Worm (Caenorhabditis elegans) whole organism, dauer: Measurements from ENCODE around the gene str-7.

Experiments used
- unc-62 ChIP-seq: sonication (generic microtip); optimal IDR thresholded peaks from 2 replicates; lab custom pipeline; 2017; ENCODE audit warnings: missing biosample characterization, missing genetic modification reagents, missing genetic modification characterization

Gene str-7

DNA sequence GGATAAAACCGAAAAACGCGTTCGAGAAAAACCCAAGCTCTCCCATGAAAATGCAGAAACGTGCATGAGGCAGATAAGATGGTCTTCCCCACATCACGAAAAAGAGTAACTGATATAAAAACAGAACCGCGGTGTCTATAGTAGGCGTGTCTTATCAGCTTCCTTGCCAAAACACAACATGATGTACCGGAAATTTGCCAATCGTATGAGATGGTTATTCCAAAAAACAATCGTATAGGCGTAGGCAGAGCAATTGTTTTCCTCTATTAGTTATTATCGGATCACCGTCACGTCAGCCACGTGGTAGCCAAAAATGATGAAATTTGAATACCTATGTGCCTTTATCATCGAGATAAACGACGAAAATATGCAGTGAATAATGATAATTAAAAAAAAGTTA lies at the start of gene str-7:
Gene str-7 (minus strand): TSS at position 101 of the 400 bp plus-strand sequence.
- TF ChIP-seq unc-62 (GFP tag; lab: Kevin White, UChicago) = no peak

DNA sequence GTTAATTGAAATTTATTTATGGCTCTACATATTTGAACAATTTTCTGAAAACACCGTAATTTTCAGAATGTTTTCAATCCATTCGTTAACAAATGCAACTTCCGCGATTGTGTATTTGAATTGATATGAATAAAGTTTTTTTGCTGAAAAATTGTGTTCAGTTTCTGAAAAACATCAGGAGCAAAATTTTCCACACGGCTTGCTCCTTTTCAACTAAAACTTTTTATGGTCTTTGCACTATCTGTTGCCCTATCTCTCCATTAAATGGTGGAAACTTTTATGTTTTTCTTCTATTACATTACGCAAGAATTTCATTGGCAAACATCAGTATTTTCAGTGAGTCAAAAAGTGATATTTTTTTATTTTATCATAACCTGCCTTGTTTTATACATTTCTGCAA lies 49.5 kb upstream of the str-7 start, which contains the start of gene F10A3.4:
Gene F10A3.4 (plus strand): TSS at position 301 of the 400 bp plus-strand sequence.
- no peak for TF ChIP-seq unc-62 (GFP tag; lab: Kevin White, UChicago)

DNA sequence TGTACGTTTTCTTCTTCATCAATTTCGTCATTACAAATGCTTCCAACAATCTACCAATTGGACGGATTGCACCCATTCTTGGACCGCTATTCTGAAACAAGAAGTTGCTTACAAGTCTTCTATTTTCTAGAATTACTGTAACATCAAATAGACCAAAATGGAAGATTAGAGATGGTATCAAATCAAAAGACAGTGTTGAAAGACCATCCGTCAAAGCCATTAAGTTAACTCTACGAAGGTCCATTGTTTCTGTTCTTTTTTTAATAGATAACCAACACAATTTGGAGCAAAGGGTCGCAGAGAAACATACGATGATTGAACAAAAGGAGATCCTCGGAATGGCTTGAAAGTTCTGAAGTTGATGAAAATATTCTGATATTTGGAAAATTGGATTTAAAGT lies 45.7 kb upstream of the str-7 start:
- no peak for TF ChIP-seq unc-62 (GFP tag; lab: Kevin White, UChicago)

DNA sequence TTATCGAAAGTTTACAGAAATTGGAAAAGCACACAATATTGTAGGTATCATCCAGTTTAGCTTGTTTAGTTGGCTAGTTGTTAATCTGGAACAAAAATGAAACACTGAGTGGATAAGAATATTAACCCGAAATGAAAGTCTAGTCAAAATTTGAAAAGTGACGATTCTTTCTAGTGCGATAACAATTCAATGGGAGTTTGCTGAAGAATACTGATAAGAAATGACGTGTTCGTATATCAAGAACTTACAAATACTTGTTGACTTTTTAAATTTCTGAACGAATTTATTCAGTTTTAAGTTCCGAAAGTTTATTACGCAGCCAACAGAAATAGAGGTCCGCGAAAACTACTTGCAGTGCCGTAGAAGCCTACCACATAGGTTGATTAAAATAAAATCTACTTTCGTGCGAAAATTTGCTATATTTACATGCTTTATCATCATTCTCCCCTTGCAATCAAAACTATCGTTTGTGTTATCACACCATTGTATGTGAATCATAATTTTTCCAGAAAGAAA lies 43.8 kb upstream of the str-7 start, which contains the start of gene fbxa-88:
Gene fbxa-88 (minus strand): TSS at position 51 of the 516 bp plus-strand sequence.
- no peak for TF ChIP-seq unc-62 (GFP tag; lab: Kevin White, UChicago)

DNA sequence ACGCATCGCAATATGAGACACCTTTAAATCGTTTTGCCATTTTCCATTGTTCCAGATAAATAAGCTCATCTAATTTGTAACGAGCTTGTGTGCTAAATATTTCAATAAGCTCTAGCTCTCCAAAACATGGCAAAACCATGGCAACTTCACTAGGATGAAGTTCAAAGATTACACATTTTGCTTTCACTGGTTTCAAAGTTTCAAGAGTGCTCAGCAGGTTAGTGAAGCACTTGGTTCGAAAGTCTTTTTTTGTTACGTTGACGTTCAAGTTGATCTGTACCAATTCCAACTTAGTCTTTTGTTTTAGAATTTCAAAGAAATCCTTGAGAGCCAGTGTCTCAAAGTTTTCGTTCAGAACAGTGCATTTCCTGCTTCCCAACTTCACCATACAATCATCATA lies 43.0 kb upstream of the str-7 start, which contains the start of gene fbxa-18:
Gene fbxa-18 (plus strand): TSS at position 301 of the 400 bp plus-strand sequence.
- no peak for TF ChIP-seq unc-62 (GFP tag; lab: Kevin White, UChicago)

DNA sequence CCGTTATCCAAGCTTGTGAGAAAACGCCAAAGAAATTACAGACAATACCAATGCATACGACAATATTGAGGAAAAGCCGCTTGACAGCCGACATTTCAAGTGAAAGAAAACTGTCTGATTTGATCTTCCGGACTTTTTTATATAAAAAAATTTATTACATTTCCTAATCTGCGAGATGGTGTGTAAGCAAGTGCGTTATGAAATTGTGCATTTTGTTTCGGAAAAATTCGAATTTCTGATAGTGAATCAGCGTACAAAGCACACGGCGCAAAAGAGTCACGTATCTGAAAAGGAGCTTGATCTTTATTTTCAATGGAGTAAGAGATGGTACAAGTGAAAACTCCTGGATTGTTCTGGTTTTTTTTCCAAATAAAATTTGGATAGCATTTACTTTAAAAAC lies 41.7 kb upstream of the str-7 start, which contains the start of gene clc-32:
Gene clc-32 (minus strand): TSS at position 101 of the 400 bp plus-strand sequence.
- TF ChIP-seq unc-62 (GFP tag; lab: Kevin White, UChicago) = no peak

DNA sequence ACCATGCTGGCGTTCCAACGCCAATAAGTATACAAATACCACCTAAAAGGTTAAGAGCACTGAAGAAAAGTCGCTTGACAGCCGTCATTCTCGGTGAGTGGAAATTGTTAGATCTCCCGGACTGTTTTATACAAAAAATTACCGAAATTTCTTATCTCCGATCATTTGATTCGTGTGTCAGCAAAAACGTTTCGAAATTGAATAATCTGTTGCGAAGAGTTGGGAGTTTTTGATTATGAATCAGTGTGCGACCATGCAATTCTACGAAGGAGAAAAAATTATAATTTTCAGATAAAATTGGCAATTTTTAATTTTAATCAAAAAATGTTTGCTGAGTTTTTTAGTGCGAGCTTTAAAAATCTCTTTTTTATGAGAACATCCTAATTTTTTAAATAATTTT lies 40.2 kb upstream of the str-7 start, which contains the start of gene clc-11:
Gene clc-11 (minus strand): TSS at position 101 of the 400 bp plus-strand sequence.
- no peak for TF ChIP-seq unc-62 (GFP tag; lab: Kevin White, UChicago)

DNA sequence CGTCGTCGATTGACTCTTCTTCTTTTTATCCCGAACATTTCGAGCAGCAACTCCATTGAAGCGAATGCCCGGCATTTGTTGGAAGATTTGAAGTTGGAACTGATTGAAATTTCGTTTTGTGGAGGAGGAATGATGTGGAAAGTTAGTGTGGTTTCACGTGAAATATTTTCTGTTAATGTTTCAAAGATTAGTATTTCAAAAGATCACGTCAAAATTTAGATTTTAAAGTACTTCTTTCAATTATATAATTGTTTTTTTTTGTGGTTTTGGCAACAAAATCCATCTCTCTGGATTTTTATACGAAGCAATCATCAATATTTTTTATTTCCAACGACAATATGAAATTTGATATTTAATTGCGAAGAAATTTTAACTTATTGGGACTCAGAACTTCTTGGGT lies 37.7 kb upstream of the str-7 start, which contains the start of gene F44G3.7:
Gene F44G3.7 (minus strand): TSS at position 101 of the 400 bp plus-strand sequence.
- TF ChIP-seq unc-62 (GFP tag; lab: Kevin White, UChicago) = no peak

DNA sequence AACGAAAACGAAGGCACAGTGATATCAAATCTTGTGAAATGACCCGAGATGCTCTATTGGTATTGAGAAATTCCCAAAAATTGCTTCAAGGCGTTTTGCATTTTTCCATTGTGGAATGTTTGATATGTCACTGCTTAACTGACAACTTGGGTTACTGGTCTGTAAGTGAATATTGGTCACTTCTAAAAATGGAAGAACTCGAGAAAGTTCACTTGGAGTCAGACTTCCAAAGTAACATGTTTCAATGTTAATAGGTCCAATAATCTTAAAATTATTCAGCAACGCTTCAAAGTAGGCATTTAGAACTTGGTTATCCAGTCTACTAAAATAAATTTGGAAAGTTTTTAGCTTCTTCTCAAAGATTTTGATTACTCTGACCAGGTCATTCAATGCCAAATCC lies 33.4 kb upstream of the str-7 start, which contains the start of gene fbxa-144:
Gene fbxa-144 (minus strand): TSS at position 101 of the 400 bp plus-strand sequence.
- TF ChIP-seq unc-62 (GFP tag; lab: Kevin White, UChicago) = no peak

DNA sequence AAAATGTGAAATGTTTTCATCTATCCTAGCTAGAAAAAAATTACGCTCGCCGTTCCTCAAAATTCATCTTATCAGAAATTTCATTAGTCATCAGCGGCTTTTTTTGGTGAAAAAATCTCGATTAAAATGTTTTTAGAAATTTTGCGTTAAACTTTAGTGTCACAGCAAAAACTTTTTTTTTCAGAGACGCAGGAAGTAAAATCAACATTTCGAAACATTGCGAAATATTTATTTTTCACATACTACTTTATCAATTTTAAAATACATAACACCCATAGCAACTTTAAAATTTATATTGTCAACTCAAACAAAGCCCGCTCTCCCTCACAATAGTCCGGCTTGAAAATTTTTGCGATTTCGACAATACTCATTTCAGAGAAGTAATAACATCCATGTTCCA lies 32.9 kb upstream of the str-7 start:
- TF ChIP-seq unc-62 (GFP tag; lab: Kevin White, UChicago) = no peak

DNA sequence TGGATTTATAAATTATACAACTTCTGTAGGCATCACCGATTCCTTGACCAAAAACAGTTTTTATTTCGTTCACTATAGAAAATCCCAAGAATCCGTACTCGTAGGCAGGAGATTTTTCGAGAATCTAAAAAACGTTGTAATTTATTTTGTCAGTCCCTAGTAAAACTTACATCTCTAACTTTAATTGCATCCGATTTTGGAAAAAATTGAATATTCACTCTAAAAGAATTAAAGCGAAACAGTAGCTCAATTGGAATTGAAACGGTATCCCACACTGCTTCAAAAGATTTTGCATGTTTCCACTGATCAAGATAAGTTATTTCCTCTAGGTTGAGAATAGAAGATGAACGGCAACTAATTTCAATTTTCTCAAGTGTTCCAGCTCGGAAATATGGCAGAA lies 31.9 kb upstream of the str-7 start, which contains the start of gene fbxa-142:
Gene fbxa-142 (minus strand): TSS at position 101 of the 400 bp plus-strand sequence.
- no peak for TF ChIP-seq unc-62 (GFP tag; lab: Kevin White, UChicago)

DNA sequence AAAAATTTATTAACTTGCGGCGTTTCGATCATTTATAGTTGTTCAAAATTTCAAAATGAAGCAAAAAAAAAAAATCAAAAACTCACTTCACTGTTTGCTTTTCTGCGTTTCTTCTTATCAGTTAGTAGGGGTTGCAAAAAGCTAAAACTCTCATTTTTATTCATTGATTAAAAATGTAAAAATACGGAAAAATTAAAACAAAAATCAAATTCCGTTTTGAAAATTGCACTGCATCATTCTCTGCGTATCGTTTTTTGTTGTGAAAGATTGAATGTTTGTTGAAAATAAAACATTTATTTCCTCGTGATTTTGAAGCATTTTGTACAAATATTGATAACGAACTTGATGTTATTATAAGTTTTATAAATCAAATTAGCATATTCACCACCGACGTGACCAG lies 29.8 kb upstream of the str-7 start:
- TF ChIP-seq unc-62 (GFP tag; lab: Kevin White, UChicago) = no peak

DNA sequence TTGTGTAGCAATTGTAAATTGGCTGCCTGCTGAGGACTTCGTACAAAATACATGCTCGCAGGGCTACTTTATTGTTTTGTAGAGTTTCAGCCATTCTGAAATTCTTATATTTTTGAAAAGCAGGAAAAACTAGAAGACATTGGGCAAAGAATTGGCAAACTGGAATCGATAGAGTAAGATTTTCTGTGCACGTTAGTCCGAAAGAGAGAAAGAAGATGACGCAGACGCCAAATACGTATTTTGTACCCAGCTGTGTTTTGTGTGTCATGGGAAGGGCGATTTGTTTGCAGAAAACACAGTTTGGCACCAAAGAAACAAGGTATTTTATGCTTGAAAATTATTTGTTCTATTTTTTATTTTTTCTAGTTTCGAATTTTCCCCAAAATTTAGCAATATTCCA lies 28.1 kb upstream of the str-7 start, which contains the start of gene fbxa-143:
Gene fbxa-143 (minus strand): TSS at position 101 of the 400 bp plus-strand sequence.
- TF ChIP-seq unc-62 (GFP tag; lab: Kevin White, UChicago) = no peak

DNA sequence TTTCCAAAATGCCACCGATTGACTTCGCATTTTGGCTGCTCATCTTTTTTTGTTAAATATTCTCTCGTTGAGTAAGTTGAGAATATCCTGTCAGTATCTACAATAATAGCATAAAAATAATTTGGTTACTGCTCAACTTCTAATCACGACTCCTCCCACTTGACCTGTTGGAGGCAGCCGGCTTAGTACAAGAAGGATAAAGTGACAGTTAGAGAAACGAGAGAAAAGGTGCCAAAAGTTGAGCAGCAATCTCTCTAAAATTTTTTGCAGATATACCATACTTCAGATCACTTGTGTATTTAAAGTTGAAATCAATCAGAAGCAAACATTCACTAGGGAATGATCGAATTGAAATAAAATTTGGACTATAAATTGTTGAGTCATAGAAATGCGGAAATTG lies 25.4 kb upstream of the str-7 start, which contains the start of gene nhr-111:
Gene nhr-111 (minus strand): TSS at position 101 of the 400 bp plus-strand sequence.
- TF ChIP-seq unc-62 (GFP tag; lab: Kevin White, UChicago) = no peak

DNA sequence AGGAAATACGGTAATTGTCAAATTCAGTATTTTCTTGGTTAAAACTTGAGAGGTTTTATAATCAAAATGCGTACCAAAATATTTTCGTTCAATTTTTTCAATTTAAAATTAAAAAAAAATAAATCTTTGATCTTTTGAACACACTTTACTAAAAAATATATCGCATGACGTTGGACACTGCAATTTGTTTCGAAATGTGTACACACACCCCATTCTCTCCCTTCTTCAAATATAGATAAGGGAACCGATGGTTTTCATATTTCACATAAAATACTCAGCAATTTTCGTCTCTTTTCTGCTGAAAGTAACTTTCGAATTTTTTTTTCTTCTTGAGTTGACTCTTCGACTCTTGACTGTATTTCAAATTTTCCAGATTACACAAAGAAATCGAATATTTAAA lies 22.1 kb upstream of the str-7 start:
- no peak for TF ChIP-seq unc-62 (GFP tag; lab: Kevin White, UChicago)

DNA sequence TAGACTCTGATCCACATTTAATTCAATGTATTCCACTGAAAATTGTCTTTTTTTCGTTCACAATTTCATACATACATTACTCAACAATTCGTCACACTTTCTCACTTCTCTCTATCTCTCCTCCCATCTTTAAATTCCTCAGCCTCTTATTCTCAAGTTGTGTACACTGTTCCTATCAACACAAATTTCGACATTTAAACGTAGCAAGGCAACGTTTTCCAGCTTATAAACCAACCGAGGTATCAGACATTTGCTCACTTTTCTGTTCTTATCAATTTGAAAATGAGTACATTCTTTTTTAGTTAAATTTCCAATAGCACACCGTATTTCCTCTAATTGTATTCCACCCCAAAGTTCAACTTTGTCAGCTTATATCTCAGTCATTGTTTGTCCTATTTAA lies 21.6 kb upstream of the str-7 start, which contains the start of gene skr-3:
Gene skr-3 (plus strand): TSS at position 163 of the 400 bp plus-strand sequence.
- no peak for TF ChIP-seq unc-62 (GFP tag; lab: Kevin White, UChicago)

DNA sequence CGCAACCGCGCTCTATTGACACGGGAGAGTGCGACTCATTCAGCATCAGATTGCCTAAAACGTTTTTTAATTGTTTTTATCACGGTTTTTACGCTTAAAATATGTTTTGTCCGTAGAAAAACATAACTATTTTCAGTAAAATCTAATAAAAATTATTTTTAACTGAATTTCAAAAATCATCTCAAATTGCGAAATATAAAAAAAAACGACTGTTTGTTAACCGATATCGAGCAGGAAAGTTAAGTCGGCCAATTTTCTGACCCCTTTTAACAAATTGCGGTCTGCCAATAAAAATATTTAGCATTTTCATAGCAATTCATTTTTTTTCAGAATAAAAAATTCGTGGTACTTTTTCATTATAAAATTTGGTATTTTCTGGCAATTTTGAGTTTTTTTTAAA lies 21.2 kb upstream of the str-7 start:
- no peak for TF ChIP-seq unc-62 (GFP tag; lab: Kevin White, UChicago)
